Fruit fly (Drosophila melanogaster) whole organism, adult: ENCODE measurements around the gene CG31249.
A peak's percentile ranks its signal among the peaks of the same experiment; 100 is the strongest.

Experiments
- CG11617 ChIP-seq: fragments of 200-800 bp; sonication (Bioruptor generic); optimal IDR thresholded peaks from 2 replicates; lab custom pipeline; 2017; ENCODE audit warnings: mild to moderate bottlenecking, missing biosample characterization, missing genetic modification reagents, missing genetic modification characterization
- CG12768 ChIP-seq: fragments of 200-800 bp; sonication (Bioruptor generic); optimal IDR thresholded peaks from 2 replicates; lab custom pipeline; 2017; ENCODE audit warnings: missing biosample characterization, missing genetic modification characterization, mild to moderate bottlenecking, moderate library complexity, missing genetic modification reagents
- CG14711 ChIP-seq: fragments of 200-800 bp; sonication (Bioruptor generic); optimal IDR thresholded peaks from 2 replicates; lab custom pipeline; 2018; ENCODE audit warnings: missing biosample characterization, mild to moderate bottlenecking, missing genetic modification characterization, moderate library complexity
- CG1620 ChIP-seq: fragments of 200-800 bp; sonication (Bioruptor generic); optimal IDR thresholded peaks from 2 replicates; lab custom pipeline; 2016; ENCODE audit warnings: missing biosample characterization, missing genetic modification characterization
- CG33017 ChIP-seq: fragments of 200-800 bp; sonication (Bioruptor generic); optimal IDR thresholded peaks from 2 replicates; lab custom pipeline; 2018; ENCODE audit warnings: missing biosample characterization, mild to moderate bottlenecking, missing genetic modification characterization, moderate library complexity
- CG5204 ChIP-seq: fragments of 200-800 bp; sonication (Bioruptor generic); optimal IDR thresholded peaks from 2 replicates; lab custom pipeline; 2016; ENCODE audit warnings: missing biosample characterization, missing genetic modification characterization
- CG7045 ChIP-seq: fragments of 200-800 bp; sonication (Bioruptor generic); optimal IDR thresholded peaks from 2 replicates; lab custom pipeline; 2017; ENCODE audit warnings: missing biosample characterization, mild to moderate bottlenecking, missing genetic modification characterization
- CG7101 ChIP-seq: fragments of 200-800 bp; sonication (Bioruptor generic); optimal IDR thresholded peaks from 2 replicates; lab custom pipeline; 2018; ENCODE audit warnings: missing biosample characterization, mild to moderate bottlenecking, missing genetic modification characterization, moderate library complexity
- Clk ChIP-seq: fragments of 200-800 bp; sonication (Bioruptor generic); optimal IDR thresholded peaks from 2 replicates; lab custom pipeline; 2017; ENCODE audit warnings: missing biosample characterization, missing genetic modification characterization
- Crg-1 ChIP-seq: fragments of 200-800 bp; sonication (Bioruptor generic); optimal IDR thresholded peaks from 2 replicates; lab custom pipeline; 2016; ENCODE audit warnings: missing biosample characterization, missing genetic modification characterization
- Hr96 ChIP-seq: fragments of 200-800 bp; sonication (Bioruptor generic); optimal IDR thresholded peaks from 2 replicates; lab custom pipeline; 2016; ENCODE audit warnings: missing biosample characterization, missing genetic modification characterization
- Mnt ChIP-seq: fragments of 200-800 bp; sonication (Bioruptor generic); optimal IDR thresholded peaks from 2 replicates; lab custom pipeline; 2016; ENCODE audit warnings: missing biosample characterization, mild to moderate bottlenecking, missing genetic modification characterization
- bab1 ChIP-seq: fragments of 200-800 bp; sonication (Bioruptor generic); optimal IDR thresholded peaks from 3 replicates; lab custom pipeline; 2019; ENCODE audit warnings: missing biosample characterization, mild to moderate bottlenecking, missing genetic modification characterization, moderate library complexity
- cic ChIP-seq: fragments of 200-800 bp; sonication (Bioruptor generic); optimal IDR thresholded peaks from 2 replicates; lab custom pipeline; 2017; ENCODE audit warnings: missing biosample characterization, mild to moderate bottlenecking, missing genetic modification characterization, moderate library complexity
- cnc ChIP-seq, 2 experiments: fragments of >200 bp; optimal IDR thresholded peaks; 2 replicates each; lab custom pipeline; 2017
- kay ChIP-seq: fragments of 200-800 bp; sonication (Bioruptor generic); peaks from one replicate; lab custom pipeline; 2016; ENCODE audit warnings: missing biosample characterization, missing genetic modification characterization, borderline replicate concordance
- ovo ChIP-seq: fragments of 200-800 bp; sonication (Bioruptor generic); optimal IDR thresholded peaks from 2 replicates; lab custom pipeline; 2016; ENCODE audit warnings: missing biosample characterization, missing genetic modification characterization
- pad ChIP-seq: fragments of 200-800 bp; sonication (Bioruptor generic); optimal IDR thresholded peaks from 3 replicates; lab custom pipeline; 2017; ENCODE audit warnings: missing biosample characterization, missing genetic modification characterization, mild to moderate bottlenecking, moderate library complexity, missing genetic modification reagents
- tj ChIP-seq: fragments of 200-800 bp; sonication (Bioruptor generic); optimal IDR thresholded peaks from 3 replicates; lab custom pipeline; 2017; ENCODE audit warnings: missing biosample characterization, mild to moderate bottlenecking, missing genetic modification characterization, moderate library complexity
- toe ChIP-seq: fragments of 200-800 bp; sonication (Bioruptor generic); optimal IDR thresholded peaks from 2 replicates; lab custom pipeline; 2016; ENCODE audit warnings: missing biosample characterization, missing genetic modification characterization

Gene CG31249

dm6 chr3R:17680268-17680638 is 6.6 kb downstream of the CG31249 start:
- TF ChIP-seq CG1620 (GFP tag; lab: Kevin White, UChicago) = no peak
- no peak for TF ChIP-seq tj (GFP tag; lab: Kevin White, UChicago)
- no peak for TF ChIP-seq CG11617 (GFP tag; lab: Kevin White, UChicago)
- TF ChIP-seq CG14711 (tag; lab: Kevin White, UChicago) = no peak

dm6 chr3R:17679368-17679997 is 7.4 kb downstream of the CG31249 start:
- TF ChIP-seq CG11617 (GFP tag; lab: Kevin White, UChicago) = peak; percentile 73
- peak; percentile 49 for TF ChIP-seq CG12768 (GFP tag; lab: Kevin White, UChicago)
- TF ChIP-seq CG7101 (tag; lab: Kevin White, UChicago) = peak; percentile 68
- no peak for TF ChIP-seq Crg-1
- TF ChIP-seq kay (GFP tag; lab: Kevin White, UChicago) = peak; percentile 69
- peak; percentile 17 for TF ChIP-seq cic (GFP tag; lab: Kevin White, UChicago)
- no peak for TF ChIP-seq CG5204 (GFP tag; lab: Kevin White, UChicago)
- peak; percentile 8 for TF ChIP-seq ovo (GFP tag; lab: Kevin White, UChicago)
- TF ChIP-seq tj (GFP tag; lab: Kevin White, UChicago) = peak; percentile 99
- TF ChIP-seq Hr96 = no peak
- no peak for TF ChIP-seq Mnt (GFP tag; lab: Kevin White, UChicago)
- TF ChIP-seq Clk (GFP tag; lab: Kevin White, UChicago) = no peak
- TF ChIP-seq CG7045 = peak; percentile 46
- TF ChIP-seq CG14711 (tag; lab: Kevin White, UChicago) = peak; percentile 69
- no peak for TF ChIP-seq cnc (optimal IDR thresholded peaks at IDR 0.05; lab: Kevin White, UChicago)
- TF ChIP-seq bab1 (GFP tag; lab: Kevin White, UChicago) = peak; percentile 83
- no peak for TF ChIP-seq toe (GFP tag; lab: Kevin White, UChicago)
- peak; percentile 51 for TF ChIP-seq pad (GFP tag; lab: Kevin White, UChicago)
- peak; percentile 9 for TF ChIP-seq CG1620 (GFP tag; lab: Kevin White, UChicago)
- TF ChIP-seq CG33017 (tag; lab: Kevin White, UChicago) = peak; percentile 69

dm6 chr3R:17678138-17678873 is 8.6 kb downstream of the CG31249 start:
- TF ChIP-seq Mnt (GFP tag; lab: Kevin White, UChicago) (peak; percentile 43), CG12768 (GFP tag; lab: Kevin White, UChicago) (peak; percentile 57), Crg-1 (peak; percentile 4), toe (GFP tag; lab: Kevin White, UChicago) (no peak), CG7045 (no peak), kay (GFP tag; lab: Kevin White, UChicago) (no peak), CG14711 (tag; lab: Kevin White, UChicago) (no peak), cic (GFP tag; lab: Kevin White, UChicago) (peak; percentile 61), tj (GFP tag; lab: Kevin White, UChicago) (peak; percentile 21), cnc (optimal IDR thresholded peaks at IDR 0.05; lab: Kevin White, UChicago) (no peak), Clk (GFP tag; lab: Kevin White, UChicago) (no peak), pad (GFP tag; lab: Kevin White, UChicago) (no peak), CG5204 (GFP tag; lab: Kevin White, UChicago) (no peak), CG33017 (tag; lab: Kevin White, UChicago) (no peak), bab1 (GFP tag; lab: Kevin White, UChicago) (peak; percentile 31), ovo (GFP tag; lab: Kevin White, UChicago) (no peak)

dm6 chr3R:17670857-17671336 is 16.0 kb downstream of the CG31249 start, which contains the start of the genes CG7523 and Mps1:
Gene CG7523, minus strand, starts transcription at chr3R:17670895.
Gene Mps1, plus strand, starts transcription at chr3R:17671271.
- no peak for TF ChIP-seq toe (GFP tag; lab: Kevin White, UChicago)
- no peak for TF ChIP-seq tj (GFP tag; lab: Kevin White, UChicago)
- TF ChIP-seq CG11617 (GFP tag; lab: Kevin White, UChicago) = peak; percentile 37
- TF ChIP-seq CG7045 = no peak
- no peak for TF ChIP-seq bab1 (GFP tag; lab: Kevin White, UChicago)
- no peak for TF ChIP-seq Clk (GFP tag; lab: Kevin White, UChicago)
- no peak for TF ChIP-seq cnc (optimal IDR thresholded peaks at IDR 0.05; lab: Kevin White, UChicago)
- no peak for TF ChIP-seq CG12768 (GFP tag; lab: Kevin White, UChicago)
- peak; percentile 1 for TF ChIP-seq ovo (GFP tag; lab: Kevin White, UChicago)
- peak; percentile 47 for TF ChIP-seq Crg-1
- no peak for TF ChIP-seq CG7101 (tag; lab: Kevin White, UChicago)
- TF ChIP-seq CG1620 (GFP tag; lab: Kevin White, UChicago) = no peak
- TF ChIP-seq cic (GFP tag; lab: Kevin White, UChicago) = no peak
- TF ChIP-seq Mnt (GFP tag; lab: Kevin White, UChicago) = peak; percentile 35
- TF ChIP-seq Hr96 = no peak
- TF ChIP-seq CG14711 (tag; lab: Kevin White, UChicago) = peak; percentile 100
- TF ChIP-seq CG33017 (tag; lab: Kevin White, UChicago) = no peak
- no peak for TF ChIP-seq pad (GFP tag; lab: Kevin White, UChicago)
- TF ChIP-seq kay (GFP tag; lab: Kevin White, UChicago) = peak; percentile 93
- TF ChIP-seq CG5204 (GFP tag; lab: Kevin White, UChicago) = no peak
